Worm (Caenorhabditis elegans): ENCODE results near the gene F20G2.6.

ce11 chrV:13715223-13715686 lies 47.6 kb upstream of the F20G2.6 start, which contains the start of gene zipt-9:
- TF ChIP-seq lin-13 (GFP tag; optimal IDR thresholded peaks at IDR 0.05), result no peak
- no peak for TF ChIP-seq nhr-12 (tag; optimal IDR thresholded peaks at IDR 0.05)
- peak; percentile 77 for TF ChIP-seq nhr-129 (tag; optimal IDR thresholded peaks at IDR 0.05)
- TF ChIP-seq C34F6.9 (tag; optimal IDR thresholded peaks at IDR 0.05), result peak; percentile 92
